Worm (Caenorhabditis elegans) whole organism, young adult: ENCODE results near the gene nsy-4.
"Not testable (repeated sequence)": the region's sequence is repeated elsewhere in the genome, so short reads cannot be mapped to it uniquely, and the experiment has no call there.

Experiments
- F39B2.1 ChIP-seq: fragments of 200-800 bp; sonication (Bioruptor generic); IDR thresholded peaks from 2 replicates; pipeline ENCODE4 v1.3.6; 2022; ENCODE audit warnings: missing genetic modification reagents, missing genetic modification characterization, missing compliant biosample characterization
- Y53F4B.3 ChIP-seq: fragments of 200-800 bp; sonication (Bioruptor generic); IDR thresholded peaks from 2 replicates; pipeline ENCODE4 v1.3.6; 2022; ENCODE audit warnings: missing genetic modification reagents, missing genetic modification characterization, missing compliant biosample characterization
- Y53G8AR.9 ChIP-seq: fragments of 200-800 bp; sonication (Bioruptor generic); conservative IDR thresholded peaks from 2 replicates; pipeline ENCODE4 v1.3.6; 2022; ENCODE audit warnings: missing genetic modification reagents, missing genetic modification characterization, missing compliant biosample characterization
- ama-1 ChIP-seq, 3 experiments: fragments of 150-350 bp in 1 of 3; sonication (generic microtip) in 2 of 3; optimal IDR thresholded peaks; 2 replicates each; lab custom pipeline; 2014 to 2018; ENCODE audit warnings: missing biosample characterization in 2 of 3, missing genetic modification characterization in 2 of 3, missing genetic modification reagents in 2 of 3
- attf-6 ChIP-seq: fragments of 200-800 bp; sonication (Bioruptor generic); IDR thresholded peaks from 2 replicates; pipeline ENCODE4 v1.3.6; 2022; ENCODE audit warnings: missing genetic modification reagents, missing genetic modification characterization, missing compliant biosample characterization
- chd-7 ChIP-seq: sonication (generic microtip); optimal IDR thresholded peaks from 2 replicates; lab custom pipeline; 2016; ENCODE audit warnings: mild to moderate bottlenecking, missing genetic modification characterization, moderate library complexity, missing compliant biosample characterization
- ets-4 ChIP-seq: fragments of 200-800 bp; sonication (Bioruptor generic); optimal IDR thresholded peaks from 2 replicates; lab custom pipeline; 2018; ENCODE audit warnings: mild to moderate bottlenecking, missing genetic modification characterization, missing compliant biosample characterization
- lin-35 ChIP-seq, 3 experiments: fragments of 150-350 bp in 2 of 3; sonication (generic microtip) in 1 of 3; optimal IDR thresholded peaks; 2 replicates each; lab custom pipeline; 2014 to 2018; ENCODE audit warnings: missing biosample characterization in 3 of 3, missing genetic modification characterization in 3 of 3, missing genetic modification reagents in 3 of 3
- madf-8 ChIP-seq: fragments of 200-800 bp; sonication (Bioruptor generic); conservative IDR thresholded peaks from 2 replicates; pipeline ENCODE4 v1.3.6; 2022; ENCODE audit warnings: missing genetic modification reagents, missing genetic modification characterization, missing compliant biosample characterization
- snpc-4 ChIP-seq, 5 experiments: fragments of 150-350 bp in 1 of 5; sonication (generic microtip) in 4 of 5; optimal IDR thresholded peaks; 2 replicates each; lab custom pipeline; 2014 to 2018; ENCODE audit warnings: missing genetic modification characterization in 5 of 5, missing biosample characterization in 3 of 5, antibody characterized with exemption in 2 of 5, mild to moderate bottlenecking in 2 of 5, missing compliant biosample characterization in 2 of 5, missing genotype in 2 of 5, moderate library complexity in 2 of 5, missing genetic modification reagents in 1 of 5
- somi-1 ChIP-seq: fragments of 200-800 bp; sonication (Bioruptor generic); optimal IDR thresholded peaks from 2 replicates; lab custom pipeline; 2018; ENCODE audit warnings: mild to moderate bottlenecking, missing genetic modification characterization, missing compliant biosample characterization
- unc-130 ChIP-seq: sonication (generic microtip); optimal IDR thresholded peaks from 2 replicates; lab custom pipeline; 2016; ENCODE audit warnings: missing genetic modification reagents, missing genetic modification characterization, missing compliant biosample characterization
- unc-62 ChIP-seq: fragments of 150-350 bp; optimal IDR thresholded peaks from 2 replicates; lab custom pipeline; 2014; ENCODE audit warnings: missing biosample characterization, missing genetic modification reagents, missing genetic modification characterization

- not testable (repeated sequence) for TF ChIP-seq attf-6; lin-35 (GFP tag; optimal IDR thresholded peaks at IDR 0.05; lab: Kevin White, UChicago); Y53F4B.3 (GFP tag; lab: Robert Waterston, UW); chd-7 (tag; lab: Kevin White, UChicago); Y53G8AR.9 (GFP tag; lab: Robert Waterston, UW); ets-4 (GFP tag; lab: Kevin White, UChicago); unc-130 (GFP tag; lab: Kevin White, UChicago); ama-1 (optimal IDR thresholded peaks at IDR 0.05; lab: Kevin White, UChicago); ama-1 (GFP tag; optimal IDR thresholded peaks at IDR 0.05; lab: Kevin White, UChicago); unc-62; somi-1; snpc-4 (GFP tag; optimal IDR thresholded peaks at IDR 0.05; lab: Kevin White, UChicago); snpc-4 (tag; optimal IDR thresholded peaks at IDR 0.05; lab: Kevin White, UChicago); F39B2.1 (GFP tag; lab: Robert Waterston, UW)
- peak; percentile 17; the same call in 1 of the 2 replicates for TF ChIP-seq madf-8 (GFP tag; lab: Robert Waterston, UW)
Measured at ce11 chrIV:2276543-2276942, 46.5 kb upstream of the nsy-4 start.
